Worm (Caenorhabditis elegans): ENCODE data around the gene R04D3.2.
A peak's percentile ranks its signal among the peaks of the same experiment; 100 is the strongest.

Gene R04D3.2

ce11 chrX:13315093-13315492 is 28.7 kb upstream of the R04D3.2 start:
- TF ChIP-seq sdz-12 (GFP tag; optimal IDR thresholded peaks at IDR 0.05) (no peak), mdl-1 (tag; optimal IDR thresholded peaks at IDR 0.05) (peak in 1 of 2 experiments; percentile 35), daf-19 (GFP tag; conservative IDR thresholded peaks at IDR 0.05) (no peak), nhr-102 (tag; optimal IDR thresholded peaks at IDR 0.05) (no peak), ZK337.2 (GFP tag; IDR thresholded peaks at IDR 0.05) (no peak), mep-1 (tag; optimal IDR thresholded peaks at IDR 0.05) (peak; percentile 5), unc-62 (GFP tag; optimal IDR thresholded peaks at IDR 0.05 in 1 of 2) (peak in 1 of 2 experiments; percentile 54), unc-62 (tag; optimal IDR thresholded peaks at IDR 0.05) (no peak), hlh-30 (tag; optimal IDR thresholded peaks at IDR 0.05; ENCODE audit: insufficient read depth) (peak; percentile 72), dmd-6 (GFP tag; IDR thresholded peaks at IDR 0.05) (no peak), nhr-28 (tag; optimal IDR thresholded peaks at IDR 0.05) (peak; percentile 94), hlh-11 (tag; optimal IDR thresholded peaks at IDR 0.05) (peak; percentile 35), Y105C5A.15 (GFP tag; IDR thresholded peaks at IDR 0.05) (no peak)

ce11 chrX:13311641-13312423 is 25.4 kb upstream of the R04D3.2 start, which contains the start of gene F46G10.1:
Gene F46G10.1 (minus strand): TSS chrX:13311755.
- TF ChIP-seq F44E2.7 (GFP tag; IDR thresholded peaks at IDR 0.05) (no peak), dmd-6 (GFP tag; IDR thresholded peaks at IDR 0.05) (peak; percentile 78), nhr-25 (tag; optimal IDR thresholded peaks at IDR 0.05; ENCODE audit: borderline replicate concordance, insufficient read depth) (no peak), T26A8.4 (GFP tag; IDR thresholded peaks at IDR 0.05) (no peak), gei-8 (GFP tag; optimal IDR thresholded peaks at IDR 0.05) (no peak), dmd-9 (GFP tag; IDR thresholded peaks at IDR 0.05) (no peak), mxl-2 (GFP tag; conservative IDR thresholded peaks at IDR 0.05) (no peak), nhr-6 (tag; optimal IDR thresholded peaks at IDR 0.05) (no peak), snpc-1.2 (GFP tag; IDR thresholded peaks at IDR 0.05) (no peak), hlh-30 (tag; optimal IDR thresholded peaks at IDR 0.05; ENCODE audit: insufficient read depth) (peak; percentile 21), ztf-11 (tag; optimal IDR thresholded peaks at IDR 0.05) (no peak), fos-1 (tag; optimal IDR thresholded peaks at IDR 0.05) (no peak), ztf-7 (tag; optimal IDR thresholded peaks at IDR 0.05) (peak; percentile 26), skn-1 (tag; optimal IDR thresholded peaks at IDR 0.05) (no peak), spr-3 (GFP tag; optimal IDR thresholded peaks at IDR 0.05) (no peak), ceh-20 (GFP tag; IDR thresholded peaks at IDR 0.05) (no peak), saeg-2 (GFP tag; IDR thresholded peaks at IDR 0.05) (no peak), egl-43 (GFP tag; IDR thresholded peaks at IDR 0.05) (no peak), lin-15B (tag; optimal IDR thresholded peaks at IDR 0.05) (no peak), lim-7 (GFP tag; IDR thresholded peaks at IDR 0.05) (no peak), nhr-76 (tag; optimal IDR thresholded peaks at IDR 0.05) (no peak), tag-97 (GFP tag; IDR thresholded peaks at IDR 0.05) (no peak), nhr-102 (tag; optimal IDR thresholded peaks at IDR 0.05) (no peak), ceh-44 (GFP tag; IDR thresholded peaks at IDR 0.05) (no peak), dmd-8 (GFP tag; IDR thresholded peaks at IDR 0.05) (no peak), lin-39 (tag; optimal IDR thresholded peaks at IDR 0.05) (no peak), tra-1 (GFP tag; IDR thresholded peaks at IDR 0.05) (no peak), attf-4 (tag; optimal IDR thresholded peaks at IDR 0.05) (no peak), unc-62 (GFP tag; optimal IDR thresholded peaks at IDR 0.05 in 1 of 2) (peak in 1 of 2 experiments; percentile 1), unc-62 (tag; optimal IDR thresholded peaks at IDR 0.05) (no peak), daf-12 (tag; optimal IDR thresholded peaks at IDR 0.05) (no peak), zfp-2 (tag; optimal IDR thresholded peaks at IDR 0.05) (no peak), vab-7 (GFP tag; IDR thresholded peaks at IDR 0.05) (no peak), nhr-11 (tag; optimal IDR thresholded peaks at IDR 0.05) (no peak), hif-1 (tag; optimal IDR thresholded peaks at IDR 0.05) (no peak), zfp-3 (GFP tag; conservative IDR thresholded peaks at IDR 0.05) (no peak), D1046.2 (GFP tag; IDR thresholded peaks at IDR 0.05) (no peak), lin-13 (GFP tag; optimal IDR thresholded peaks at IDR 0.05) (no peak), F26F4.8 (GFP tag; conservative IDR thresholded peaks at IDR 0.05) (no peak), ctbp-1 (GFP tag; IDR thresholded peaks at IDR 0.05) (no peak), ceh-82 (tag; optimal IDR thresholded peaks at IDR 0.05) (no peak)
